Fruit fly (Drosophila melanogaster) whole organism, embryonic: Measurements from ENCODE around the gene Ppcs.

Source experiments
- Ada2b ChIP-seq: fragments of 200-800 bp; sonication (Bioruptor generic); IDR thresholded peaks from 2 replicates; pipeline ENCODE4 v1.3.6; 2022; ENCODE audit warnings: missing biosample characterization, missing genetic modification characterization
- Bdp1 ChIP-seq: fragments of 200-800 bp; sonication (Bioruptor generic); optimal IDR thresholded peaks from 3 replicates; lab custom pipeline; 2016; ENCODE audit warnings: missing biosample characterization, missing genetic modification characterization
- BtbVII ChIP-seq: fragments of 200-800 bp; sonication (Bioruptor generic); optimal IDR thresholded peaks from 3 replicates; lab custom pipeline; 2017; ENCODE audit warnings: missing biosample characterization, mild to moderate bottlenecking, missing genetic modification characterization
- CG10147 ChIP-seq: fragments of 200-800 bp; sonication (Bioruptor generic); optimal IDR thresholded peaks from 2 replicates; lab custom pipeline; 2019; ENCODE audit warnings: missing biosample characterization, mild to moderate bottlenecking, missing genetic modification characterization, moderate library complexity
- CG10267 ChIP-seq: fragments of 200-800 bp; sonication (Bioruptor generic); optimal IDR thresholded peaks from 2 replicates; lab custom pipeline; 2018; ENCODE audit warnings: missing biosample characterization, mild to moderate bottlenecking, missing genetic modification characterization, moderate library complexity
- CG11723 ChIP-seq: fragments of 200-800 bp; sonication (Bioruptor generic); optimal IDR thresholded peaks from 2 replicates; lab custom pipeline; 2017; ENCODE audit warnings: missing biosample characterization, mild to moderate bottlenecking, missing genetic modification characterization
- CG12219 ChIP-seq: fragments of 200-800 bp; sonication (Bioruptor generic); optimal IDR thresholded peaks from 3 replicates; lab custom pipeline; 2018; ENCODE audit warnings: missing biosample characterization, mild to moderate bottlenecking, missing genetic modification characterization
- CG12942 ChIP-seq: fragments of 200-800 bp; sonication (Bioruptor generic); optimal IDR thresholded peaks from 3 replicates; lab custom pipeline; 2016; ENCODE audit warnings: missing biosample characterization, missing genetic modification characterization
- CG13424 ChIP-seq: fragments of 200-800 bp; sonication (Bioruptor generic); optimal IDR thresholded peaks from 2 replicates; lab custom pipeline; 2019; ENCODE audit warnings: missing biosample characterization, mild to moderate bottlenecking, missing genetic modification characterization, moderate library complexity
- CG13624 ChIP-seq: fragments of 200-800 bp; sonication (Bioruptor generic); optimal IDR thresholded peaks from 2 replicates; lab custom pipeline; 2016; ENCODE audit warnings: missing biosample characterization, missing genetic modification characterization
- CG15011 ChIP-seq: fragments of 200-800 bp; sonication (Bioruptor generic); optimal IDR thresholded peaks from 3 replicates; lab custom pipeline; 2018; ENCODE audit warnings: missing biosample characterization, mild to moderate bottlenecking, missing genetic modification characterization
- CG15269 ChIP-seq: fragments of 200-800 bp; sonication (Bioruptor generic); optimal IDR thresholded peaks from 2 replicates; lab custom pipeline; 2018; ENCODE audit warnings: missing biosample characterization, mild to moderate bottlenecking, missing genetic modification characterization, moderate library complexity
- CG15514 ChIP-seq: fragments of 200-800 bp; sonication (Bioruptor generic); optimal IDR thresholded peaks from 3 replicates; lab custom pipeline; 2017; ENCODE audit warnings: missing biosample characterization, missing genetic modification characterization, mild to moderate bottlenecking, moderate library complexity, missing genetic modification reagents
- CG17829 ChIP-seq: fragments of 200-800 bp; optimal IDR thresholded peaks from 2 replicates; lab custom pipeline; 2019; ENCODE audit warnings: missing biosample characterization, mild to moderate bottlenecking, missing genetic modification characterization, moderate library complexity
- CG1792 ChIP-seq: fragments of 200-800 bp; sonication (Bioruptor generic); optimal IDR thresholded peaks from 2 replicates; lab custom pipeline; 2016; ENCODE audit warnings: missing biosample characterization, missing genetic modification characterization
- CG18599 ChIP-seq: fragments of 200-800 bp; sonication (Bioruptor generic); optimal IDR thresholded peaks from 3 replicates; lab custom pipeline; 2017; ENCODE audit warnings: missing biosample characterization, missing genetic modification characterization, mild to moderate bottlenecking, moderate library complexity, missing genetic modification reagents
- CG2875 ChIP-seq: fragments of 200-800 bp; sonication (Bioruptor generic); optimal IDR thresholded peaks from 2 replicates; lab custom pipeline; 2017; ENCODE audit warnings: missing biosample characterization, mild to moderate bottlenecking, missing genetic modification characterization, missing genetic modification reagents
- CG6813 ChIP-seq: fragments of 200-800 bp; sonication (Bioruptor generic); optimal IDR thresholded peaks from 2 replicates; lab custom pipeline; 2017; ENCODE audit warnings: missing biosample characterization, missing genetic modification characterization, mild to moderate bottlenecking, moderate library complexity, missing genetic modification reagents
- CG9437 ChIP-seq: fragments of 200-800 bp; sonication (Bioruptor generic); optimal IDR thresholded peaks from 2 replicates; lab custom pipeline; 2018; ENCODE audit warnings: missing biosample characterization, mild to moderate bottlenecking, missing genetic modification characterization
- Dll ChIP-seq: fragments of 200-800 bp; sonication (Bioruptor generic); IDR thresholded peaks from 4 replicates; pipeline ENCODE4 v1.3.6; 2022; ENCODE audit warnings: missing biosample characterization, missing genetic modification characterization; ENCODE audit not compliant: partially characterized antibody
- Fer1 ChIP-seq: fragments of 200-800 bp; sonication (Bioruptor generic); optimal IDR thresholded peaks from 2 replicates; lab custom pipeline; 2017; ENCODE audit warnings: missing biosample characterization, mild to moderate bottlenecking, missing genetic modification characterization
- HLH54F ChIP-seq: fragments of 200-800 bp; sonication (Bioruptor generic); optimal IDR thresholded peaks from 3 replicates; lab custom pipeline; 2016; ENCODE audit warnings: missing biosample characterization, missing genetic modification characterization
- HmgD ChIP-seq: fragments of 200-800 bp; sonication (Bioruptor generic); optimal IDR thresholded peaks from 3 replicates; lab custom pipeline; 2016; ENCODE audit warnings: missing biosample characterization, missing genetic modification characterization
- Hmx ChIP-seq: fragments of 200-800 bp; sonication (Bioruptor generic); optimal IDR thresholded peaks from 2 replicates; lab custom pipeline; 2016; ENCODE audit warnings: missing biosample characterization, missing genetic modification characterization
- MTF-1 ChIP-seq: fragments of 200-800 bp; sonication (Bioruptor generic); optimal IDR thresholded peaks from 2 replicates; lab custom pipeline; 2018; ENCODE audit warnings: missing biosample characterization, mild to moderate bottlenecking, missing genetic modification characterization, borderline replicate concordance
- Mrtf ChIP-seq: fragments of 200-800 bp; sonication (Bioruptor generic); IDR thresholded peaks from 3 replicates; pipeline ENCODE4 v1.3.6; 2022; ENCODE audit warnings: missing biosample characterization, missing genetic modification characterization
- Oli ChIP-seq: fragments of 200-800 bp; sonication (Bioruptor generic); optimal IDR thresholded peaks from 2 replicates; lab custom pipeline; 2018; ENCODE audit warnings: missing biosample characterization, mild to moderate bottlenecking, missing genetic modification characterization, moderate library complexity
- Ptx1 ChIP-seq: fragments of 200-800 bp; sonication (Bioruptor generic); IDR thresholded peaks from 2 replicates; pipeline ENCODE4 v1.3.6; 2022; ENCODE audit warnings: missing biosample characterization, missing genetic modification characterization
- Rx ChIP-seq: fragments of 200-800 bp; sonication (Bioruptor generic); IDR thresholded peaks from 2 replicates; pipeline ENCODE4 v1.3.6; 2022; ENCODE audit warnings: missing biosample characterization, missing genetic modification characterization
- Stat92E ChIP-seq, 3 experiments: fragments of >200 bp in 2 of 3; fragments of 200-800 bp in 1 of 3; sonication (Bioruptor generic) in 1 of 3; optimal IDR thresholded peaks; 2 replicates each; lab custom pipeline; 2017 to 2019; ENCODE audit warnings: missing biosample characterization in 3 of 3, missing genetic modification characterization in 3 of 3, mild to moderate bottlenecking in 1 of 3, moderate library complexity in 1 of 3
- Trl ChIP-seq, 3 experiments: fragments of >200 bp in 2 of 3; fragments of 200-800 bp in 1 of 3; sonication (Bioruptor generic) in 1 of 3; optimal IDR thresholded peaks; 2 replicates in 1 of 3; 3 replicates in 2 of 3; lab custom pipeline; 2016 to 2017; ENCODE audit warnings: missing biosample characterization in 1 of 3, missing genetic modification characterization in 1 of 3
- Usf ChIP-seq: fragments of 200-800 bp; sonication (Bioruptor generic); optimal IDR thresholded peaks from 2 replicates; lab custom pipeline; 2017; ENCODE audit warnings: missing genotype, missing biosample characterization, missing genetic modification characterization
- Vsx1 ChIP-seq: fragments of 200-800 bp; sonication (Bioruptor generic); optimal IDR thresholded peaks from 2 replicates; lab custom pipeline; 2017; ENCODE audit warnings: missing biosample characterization, mild to moderate bottlenecking, missing genetic modification characterization, missing genetic modification reagents
- ase ChIP-seq: fragments of 200-800 bp; sonication (Bioruptor generic); IDR thresholded peaks from 3 replicates; pipeline ENCODE4 v1.3.6; 2022; ENCODE audit warnings: missing biosample characterization, missing genetic modification characterization
- en ChIP-seq: fragments of 200-800 bp; sonication (Bioruptor generic); optimal IDR thresholded peaks from 2 replicates; lab custom pipeline; 2016; ENCODE audit warnings: missing biosample characterization, missing genetic modification characterization
- exex ChIP-seq: fragments of 200-800 bp; sonication (Bioruptor generic); optimal IDR thresholded peaks from 4 replicates; lab custom pipeline; 2018; ENCODE audit warnings: missing biosample characterization, mild to moderate bottlenecking, missing genetic modification characterization, moderate library complexity
- fd64A ChIP-seq: fragments of 200-800 bp; sonication (Bioruptor generic); optimal IDR thresholded peaks from 3 replicates; lab custom pipeline; 2018; ENCODE audit warnings: missing biosample characterization, mild to moderate bottlenecking, missing genetic modification characterization
- gfzf ChIP-seq: fragments of 200-800 bp; sonication (Bioruptor generic); optimal IDR thresholded peaks from 2 replicates; lab custom pipeline; 2016; ENCODE audit warnings: missing biosample characterization, mild to moderate bottlenecking, missing genetic modification characterization, moderate library complexity
- repo ChIP-seq: fragments of 200-800 bp; sonication (Bioruptor generic); optimal IDR thresholded peaks from 2 replicates; lab custom pipeline; 2016; ENCODE audit warnings: missing biosample characterization, missing genetic modification characterization
- shn ChIP-seq: fragments of 200-800 bp; sonication (Bioruptor generic); optimal IDR thresholded peaks from 3 replicates; lab custom pipeline; 2016; ENCODE audit warnings: missing biosample characterization, missing genetic modification characterization
- sisA ChIP-seq: fragments of 200-800 bp; sonication (Bioruptor generic); IDR thresholded peaks from 2 replicates; pipeline ENCODE4 v1.3.6; 2022; ENCODE audit warnings: missing biosample characterization, missing genetic modification characterization
- stc ChIP-seq: fragments of 200-800 bp; sonication (Bioruptor generic); IDR thresholded peaks from 2 replicates; pipeline ENCODE4 v1.3.6; 2022; ENCODE audit warnings: missing biosample characterization, missing genetic modification characterization
- sug ChIP-seq: fragments of 200-800 bp; optimal IDR thresholded peaks from 2 replicates; lab custom pipeline; 2019; ENCODE audit warnings: missing biosample characterization, mild to moderate bottlenecking, missing genetic modification characterization, moderate library complexity
- usp ChIP-seq: fragments of >200 bp; optimal IDR thresholded peaks from 2 replicates; lab custom pipeline; 2017; ENCODE audit warnings: missing biosample characterization, missing genetic modification characterization
- zen ChIP-seq: fragments of 200-800 bp; sonication (Bioruptor generic); optimal IDR thresholded peaks from 3 replicates; lab custom pipeline; 2018; ENCODE audit warnings: missing biosample characterization, mild to moderate bottlenecking, missing genetic modification characterization, moderate library complexity

The Ppcs gene

DNA sequence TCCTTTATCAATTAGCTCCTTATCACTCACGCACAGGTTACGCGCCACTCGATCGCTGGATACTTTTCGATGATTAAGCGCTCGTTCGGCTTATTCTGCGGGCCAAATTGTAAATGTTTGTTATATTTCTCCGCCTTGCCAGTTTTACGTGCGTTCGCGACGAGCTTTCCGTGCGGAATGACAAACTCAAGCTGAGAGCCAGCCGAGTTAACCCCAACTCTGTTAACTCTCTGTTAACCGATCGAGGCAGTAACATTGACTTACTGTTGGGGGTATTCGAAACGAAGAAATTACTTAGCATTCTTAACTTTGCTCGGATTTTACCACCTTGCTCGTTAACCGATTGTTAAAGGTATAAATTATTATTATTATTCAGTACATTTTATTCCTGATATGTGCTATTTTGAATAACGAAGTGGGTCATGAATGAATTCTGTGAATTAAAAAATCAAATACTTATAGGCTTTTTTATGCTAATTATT, 5.8 kb upstream of the Ppcs start, which contains the start of gene CG5835 (continued):
- TF ChIP-seq CG12942 (GFP tag; lab: Kevin White, UChicago) (no peak), CG9437 (GFP tag; lab: Kevin White, UChicago) (no peak), Mrtf (no peak), Ada2b (GFP tag; lab: Robert Waterston, UW) (no peak), Trl (optimal IDR thresholded peaks at IDR 0.05; lab: Kevin White, UChicago) (peak in 1 of 2 experiments; percentile 4), Trl (GFP tag; optimal IDR thresholded peaks at IDR 0.05; lab: Kevin White, UChicago) (no peak), sisA (no peak), CG10147 (GFP tag; lab: Kevin White, UChicago) (no peak), CG13424 (tag; lab: Kevin White, UChicago) (peak; percentile 25), fd64A (GFP tag; lab: Kevin White, UChicago) (no peak), Vsx1 (GFP tag; lab: Kevin White, UChicago) (peak; percentile 15), en (GFP tag; lab: Kevin White, UChicago) (no peak), HmgD (GFP tag; lab: Kevin White, UChicago) (no peak), CG18599 (GFP tag; lab: Kevin White, UChicago) (peak; percentile 28), Hmx (GFP tag; lab: Kevin White, UChicago) (no peak), CG15514 (GFP tag; lab: Kevin White, UChicago) (peak; percentile 36), zen (tag; lab: Kevin White, UChicago) (no peak), CG11723 (GFP tag; lab: Kevin White, UChicago) (no peak), sug (tag; lab: Kevin White, UChicago) (peak; percentile 58), Stat92E (GFP tag; optimal IDR thresholded peaks at IDR 0.05; lab: Kevin White, UChicago) (no peak), CG13624 (GFP tag; lab: Kevin White, UChicago) (no peak), CG1792 (GFP tag; lab: Kevin White, UChicago) (no peak), BtbVII (GFP tag; lab: Kevin White, UChicago) (peak; percentile 38), CG10267 (tag; lab: Kevin White, UChicago) (no peak), usp (no peak), HLH54F (GFP tag; lab: Kevin White, UChicago) (no peak), CG2875 (GFP tag; lab: Kevin White, UChicago) (no peak), MTF-1 (GFP tag; lab: Kevin White, UChicago) (peak; percentile 18), CG15011 (GFP tag; lab: Kevin White, UChicago) (no peak), CG12219 (no peak), Oli (no peak), exex (tag; lab: Kevin White, UChicago) (peak; percentile 91), repo (GFP tag; lab: Kevin White, UChicago) (no peak), shn (GFP tag; lab: Kevin White, UChicago) (peak; percentile 5), Dll (no peak), ase (GFP tag; lab: Robert Waterston, UW) (no peak), gfzf (no peak), CG17829 (tag; lab: Kevin White, UChicago) (no peak), Fer1 (GFP tag; lab: Kevin White, UChicago) (peak; percentile 50), Bdp1 (no peak), Ptx1 (GFP tag; lab: Robert Waterston, UW) (no peak), CG6813 (no peak), Usf (GFP tag; lab: Kevin White, UChicago) (no peak), CG15269 (peak; percentile 37), stc (GFP tag; lab: Robert Waterston, UW) (no peak), Rx (0 out of 2 replicates have a peak, but pooled peaks have one; percentile 15)
